Fruit fly (Drosophila melanogaster) whole organism, prepupa: ENCODE measurements around the gene spi.

Source experiments
- Blimp-1 ChIP-seq: fragments of 200-800 bp; sonication (Bioruptor generic); optimal IDR thresholded peaks from 3 replicates; lab custom pipeline; 2017; ENCODE audit warnings: missing biosample characterization, missing genetic modification characterization, mild to moderate bottlenecking, moderate library complexity, missing genetic modification reagents
- CG10631 ChIP-seq: fragments of 200-800 bp; sonication (Bioruptor generic); optimal IDR thresholded peaks from 2 replicates; lab custom pipeline; 2016; ENCODE audit warnings: missing biosample characterization, missing genetic modification characterization
- CG10669 ChIP-seq: fragments of 200-800 bp; sonication (Bioruptor generic); optimal IDR thresholded peaks from 3 replicates; lab custom pipeline; 2018; ENCODE audit warnings: missing biosample characterization, mild to moderate bottlenecking, missing genetic modification characterization, moderate library complexity
- CG11294 ChIP-seq: fragments of 200-800 bp; sonication (Bioruptor generic); IDR thresholded peaks from 2 replicates; pipeline ENCODE4 v1.3.6; 2022; ENCODE audit warnings: missing biosample characterization, missing genetic modification characterization
- CG11902 ChIP-seq: fragments of 200-800 bp; sonication (Bioruptor generic); optimal IDR thresholded peaks from 3 replicates; lab custom pipeline; 2016; ENCODE audit warnings: missing biosample characterization, missing genetic modification characterization
- CG15336 ChIP-seq: fragments of 200-800 bp; sonication (Bioruptor generic); IDR thresholded peaks from 2 replicates; pipeline ENCODE4 v1.3.6; 2022; ENCODE audit warnings: missing biosample characterization, missing genetic modification characterization
- CG3032 ChIP-seq: fragments of 200-800 bp; optimal IDR thresholded peaks from 2 replicates; lab custom pipeline; 2019; ENCODE audit warnings: missing biosample characterization, mild to moderate bottlenecking, missing genetic modification characterization, moderate library complexity
- CG31627 ChIP-seq: fragments of 200-800 bp; sonication (Bioruptor generic); optimal IDR thresholded peaks from 3 replicates; lab custom pipeline; 2016; ENCODE audit warnings: missing biosample characterization, missing genetic modification characterization
- CG32006 ChIP-seq: fragments of 200-800 bp; sonication (Bioruptor generic); optimal IDR thresholded peaks from 3 replicates; lab custom pipeline; 2017; ENCODE audit warnings: missing biosample characterization, mild to moderate bottlenecking, missing genetic modification characterization
- CG34406 ChIP-seq: fragments of 200-800 bp; sonication (Bioruptor generic); optimal IDR thresholded peaks from 3 replicates; lab custom pipeline; 2016; ENCODE audit warnings: missing biosample characterization, missing genetic modification characterization
- CG3919 ChIP-seq: fragments of 200-800 bp; sonication (Bioruptor generic); optimal IDR thresholded peaks from 3 replicates; lab custom pipeline; 2016; ENCODE audit warnings: missing biosample characterization, missing genetic modification characterization
- CG4318 ChIP-seq: fragments of 200-800 bp; sonication (Bioruptor generic); optimal IDR thresholded peaks from 3 replicates; lab custom pipeline; 2017; ENCODE audit warnings: missing biosample characterization, mild to moderate bottlenecking, missing genetic modification characterization
- CG6276 ChIP-seq: fragments of 200-800 bp; sonication (Bioruptor generic); optimal IDR thresholded peaks from 2 replicates; lab custom pipeline; 2017; ENCODE audit warnings: missing biosample characterization, mild to moderate bottlenecking, missing genetic modification characterization
- CG6792 ChIP-seq: fragments of 200-800 bp; sonication (Bioruptor generic); optimal IDR thresholded peaks from 3 replicates; lab custom pipeline; 2016; ENCODE audit warnings: missing biosample characterization, missing genetic modification characterization
- CG6808 ChIP-seq: fragments of 200-800 bp; sonication (Bioruptor generic); optimal IDR thresholded peaks from 3 replicates; lab custom pipeline; 2017; ENCODE audit warnings: missing biosample characterization, missing genetic modification characterization, mild to moderate bottlenecking, moderate library complexity, missing genetic modification reagents
- CG6854 ChIP-seq: fragments of 200-800 bp; sonication (Bioruptor generic); optimal IDR thresholded peaks from 2 replicates; lab custom pipeline; 2017; ENCODE audit warnings: missing biosample characterization, mild to moderate bottlenecking, missing genetic modification characterization
- CG7368 ChIP-seq: fragments of 200-800 bp; sonication (Bioruptor generic); optimal IDR thresholded peaks from 3 replicates; lab custom pipeline; 2016; ENCODE audit warnings: missing biosample characterization, missing genetic modification characterization
- CG8119 ChIP-seq: fragments of 200-800 bp; sonication (Bioruptor generic); IDR thresholded peaks from 3 replicates; pipeline ENCODE4 v1.3.6; 2022; ENCODE audit warnings: missing biosample characterization, missing genetic modification characterization
- CG8632 ChIP-seq: fragments of 200-800 bp; sonication (Bioruptor generic); optimal IDR thresholded peaks from 3 replicates; lab custom pipeline; 2016; ENCODE audit warnings: missing biosample characterization, missing genetic modification characterization
- CG9139 ChIP-seq: fragments of 200-800 bp; sonication (Bioruptor generic); optimal IDR thresholded peaks from 3 replicates; lab custom pipeline; 2017; ENCODE audit warnings: missing biosample characterization, mild to moderate bottlenecking, missing genetic modification characterization
- Eip75B ChIP-seq: fragments of 200-800 bp; sonication (Bioruptor generic); optimal IDR thresholded peaks from 3 replicates; lab custom pipeline; 2016; ENCODE audit warnings: missing biosample characterization, missing genetic modification characterization
- Eip78C ChIP-seq: fragments of 200-800 bp; sonication (Bioruptor generic); peaks from one replicate; lab custom pipeline; 2016; ENCODE audit warnings: missing biosample characterization, missing genetic modification characterization
- Eip93F ChIP-seq: fragments of 200-800 bp; sonication (Bioruptor generic); optimal IDR thresholded peaks from 2 replicates; lab custom pipeline; 2016; ENCODE audit warnings: missing biosample characterization, mild to moderate bottlenecking, missing genetic modification characterization
- Ets21C ChIP-seq: fragments of 200-800 bp; sonication (Bioruptor generic); optimal IDR thresholded peaks from 3 replicates; lab custom pipeline; 2016; ENCODE audit warnings: missing biosample characterization, missing genetic modification characterization
- Ets96B ChIP-seq: fragments of 200-800 bp; optimal IDR thresholded peaks from 2 replicates; lab custom pipeline; 2019; ENCODE audit warnings: missing biosample characterization, mild to moderate bottlenecking, missing genetic modification characterization, moderate library complexity
- Gug ChIP-seq: fragments of 200-800 bp; sonication (Bioruptor generic); IDR thresholded peaks from 2 replicates; pipeline ENCODE4 v1.3.6; 2022; ENCODE audit warnings: missing biosample characterization, missing genetic modification characterization
- Hr38 ChIP-seq: sonication (Bioruptor generic); optimal IDR thresholded peaks from 2 replicates; lab custom pipeline; 2016; ENCODE audit warnings: missing biosample characterization, missing genetic modification characterization
- Hr39 ChIP-seq: fragments of 200-800 bp; sonication (Bioruptor generic); optimal IDR thresholded peaks from 2 replicates; lab custom pipeline; 2016; ENCODE audit warnings: missing biosample characterization, missing genetic modification characterization
- Hr4 ChIP-seq: fragments of 200-800 bp; sonication (Bioruptor generic); optimal IDR thresholded peaks from 3 replicates; lab custom pipeline; 2016; ENCODE audit warnings: missing biosample characterization, missing genetic modification characterization
- Lpt ChIP-seq: fragments of 200-800 bp; sonication (Bioruptor generic); optimal IDR thresholded peaks from 3 replicates; lab custom pipeline; 2016; ENCODE audit warnings: missing biosample characterization, missing genetic modification characterization
- Met ChIP-seq: fragments of 200-800 bp; sonication (Bioruptor generic); optimal IDR thresholded peaks from 3 replicates; lab custom pipeline; 2016; ENCODE audit warnings: missing biosample characterization, missing genetic modification characterization
- OdsH ChIP-seq: fragments of 200-800 bp; sonication (Bioruptor generic); optimal IDR thresholded peaks from 3 replicates; lab custom pipeline; 2016; ENCODE audit warnings: missing biosample characterization, missing genetic modification characterization
- Smox ChIP-seq: fragments of 200-800 bp; sonication (Bioruptor generic); optimal IDR thresholded peaks from 3 replicates; lab custom pipeline; 2016; ENCODE audit warnings: missing biosample characterization, missing genetic modification characterization
- Sox14 ChIP-seq: fragments of 200-800 bp; sonication (Bioruptor generic); optimal IDR thresholded peaks from 3 replicates; lab custom pipeline; 2016; ENCODE audit warnings: missing biosample characterization, missing genetic modification characterization
- Sox15 ChIP-seq: fragments of 200-800 bp; sonication (Bioruptor generic); optimal IDR thresholded peaks from 3 replicates; lab custom pipeline; 2016; ENCODE audit warnings: missing biosample characterization, missing genetic modification characterization
- achi ChIP-seq: fragments of 200-800 bp; sonication (Bioruptor generic); optimal IDR thresholded peaks from 3 replicates; lab custom pipeline; 2016; ENCODE audit warnings: missing biosample characterization, missing genetic modification characterization
- acj6 ChIP-seq: fragments of 200-800 bp; sonication (Bioruptor generic); optimal IDR thresholded peaks from 3 replicates; lab custom pipeline; 2016; ENCODE audit warnings: missing biosample characterization, missing genetic modification characterization
- cyc ChIP-seq: fragments of 200-800 bp; sonication (Bioruptor generic); optimal IDR thresholded peaks from 3 replicates; lab custom pipeline; 2016; ENCODE audit warnings: missing biosample characterization, missing genetic modification characterization
- dac ChIP-seq: fragments of 200-800 bp; sonication (Bioruptor generic); optimal IDR thresholded peaks from 2 replicates; lab custom pipeline; 2017; ENCODE audit warnings: missing biosample characterization, mild to moderate bottlenecking, missing genetic modification characterization
- eg ChIP-seq: fragments of 200-800 bp; sonication (Bioruptor generic); IDR thresholded peaks from 3 replicates; pipeline ENCODE4 v1.3.6; 2022; ENCODE audit warnings: missing biosample characterization, missing genetic modification characterization
- esn ChIP-seq: fragments of 200-800 bp; sonication (Bioruptor generic); optimal IDR thresholded peaks from 2 replicates; lab custom pipeline; 2016; ENCODE audit warnings: missing biosample characterization, mild to moderate bottlenecking, missing genetic modification characterization, moderate library complexity
- fd59A ChIP-seq: fragments of 200-800 bp; sonication (Bioruptor generic); optimal IDR thresholded peaks from 2 replicates; lab custom pipeline; 2017; ENCODE audit warnings: missing biosample characterization, mild to moderate bottlenecking, missing genetic modification characterization, missing genetic modification reagents
- fd85E ChIP-seq: fragments of 200-800 bp; sonication (Bioruptor generic); optimal IDR thresholded peaks from 3 replicates; lab custom pipeline; 2016; ENCODE audit warnings: missing biosample characterization, missing genetic modification characterization
- lz ChIP-seq: fragments of 200-800 bp; sonication (Bioruptor generic); optimal IDR thresholded peaks from 3 replicates; lab custom pipeline; 2016; ENCODE audit warnings: missing biosample characterization, missing genetic modification characterization
- net ChIP-seq: fragments of 200-800 bp; sonication (Bioruptor generic); optimal IDR thresholded peaks from 3 replicates; lab custom pipeline; 2016; ENCODE audit warnings: missing biosample characterization, missing genetic modification characterization
- pdm3 ChIP-seq: fragments of 200-800 bp; sonication (Bioruptor generic); optimal IDR thresholded peaks from 3 replicates; lab custom pipeline; 2016; ENCODE audit warnings: missing biosample characterization, missing genetic modification characterization
- spab ChIP-seq: fragments of 200-800 bp; sonication (Bioruptor generic); optimal IDR thresholded peaks from 2 replicates; lab custom pipeline; 2017; ENCODE audit warnings: missing biosample characterization, mild to moderate bottlenecking, missing genetic modification characterization, missing genetic modification reagents
- svp ChIP-seq: fragments of 200-800 bp; sonication (Bioruptor generic); peaks from one replicate; lab custom pipeline; 2016; ENCODE audit warnings: missing biosample characterization, missing genetic modification characterization
- topi ChIP-seq: fragments of 200-800 bp; sonication (Bioruptor generic); optimal IDR thresholded peaks from 3 replicates; lab custom pipeline; 2016; ENCODE audit warnings: missing biosample characterization, missing genetic modification characterization

spi gene

dm6 chr2L:19587334-19587659, 10.2 kb upstream of the spi start:
- TF ChIP-seq CG32006 (GFP tag; lab: Kevin White, UChicago) (peak; percentile 29), CG9139 (GFP tag; lab: Kevin White, UChicago) (no peak)

dm6 chr2L:19586436-19587333, 9.6 kb upstream of the spi start, which contains the start of gene Lar:
Gene Lar (plus strand): TSS chr2L:19586623.
- peak; percentile 56 for TF ChIP-seq eg
- TF ChIP-seq Hr39 (GFP tag; lab: Kevin White, UChicago), result peak; percentile 71
- peak; percentile 69 for TF ChIP-seq cyc
- TF ChIP-seq Sox14, result peak; percentile 59
- peak; percentile 41 for TF ChIP-seq CG32006 (GFP tag; lab: Kevin White, UChicago)
- TF ChIP-seq Smox, result peak; percentile 26
- TF ChIP-seq Sox15 (GFP tag; lab: Kevin White, UChicago), result peak; percentile 45
- TF ChIP-seq Eip78C (GFP tag; lab: Kevin White, UChicago), result no peak
- no peak for TF ChIP-seq spab (GFP tag; lab: Kevin White, UChicago)
- TF ChIP-seq CG31627 (GFP tag; lab: Kevin White, UChicago), result peak; percentile 67
- no peak for TF ChIP-seq CG6276 (GFP tag; lab: Kevin White, UChicago)
- no peak for TF ChIP-seq svp (GFP tag; lab: Kevin White, UChicago)
- TF ChIP-seq esn (GFP tag; lab: Kevin White, UChicago), result peak; percentile 56
- TF ChIP-seq CG15336, result peak; percentile 56; the same call in 1 of the 2 replicates
- peak; percentile 59 for TF ChIP-seq OdsH
- TF ChIP-seq Hr4 (GFP tag; lab: Kevin White, UChicago), result peak; percentile 59
- peak; percentile 47 for TF ChIP-seq CG3032 (tag; lab: Kevin White, UChicago)
- peak; percentile 36 for TF ChIP-seq CG7368 (GFP tag; lab: Kevin White, UChicago)
- TF ChIP-seq fd85E (GFP tag; lab: Kevin White, UChicago), result no peak
- peak; percentile 45 for TF ChIP-seq topi (GFP tag; lab: Kevin White, UChicago)
- TF ChIP-seq acj6, result peak; percentile 58
- peak; percentile 45 for TF ChIP-seq dac (GFP tag; lab: Kevin White, UChicago)
- peak; percentile 22 for TF ChIP-seq CG10669 (GFP tag; lab: Kevin White, UChicago)
- peak; percentile 70 for TF ChIP-seq CG3919 (GFP tag; lab: Kevin White, UChicago)
- TF ChIP-seq CG6808 (GFP tag; lab: Kevin White, UChicago), result no peak
- peak; percentile 3 for TF ChIP-seq CG34406 (GFP tag; lab: Kevin White, UChicago)
- no peak for TF ChIP-seq CG4318 (GFP tag; lab: Kevin White, UChicago)
- TF ChIP-seq CG8119 (GFP tag; lab: Robert Waterston, UW), result peak; percentile 33; the same call in 1 of the 3 replicates
- peak; percentile 63 for TF ChIP-seq Eip75B (GFP tag; lab: Kevin White, UChicago)
- peak; percentile 43 for TF ChIP-seq net (GFP tag; lab: Kevin White, UChicago)
- peak; percentile 21 for TF ChIP-seq CG11902 (GFP tag; lab: Kevin White, UChicago)
- peak; percentile 26; the same call in 1 of the 2 replicates for TF ChIP-seq Gug (GFP tag; lab: Robert Waterston, UW)
- TF ChIP-seq achi (GFP tag; lab: Kevin White, UChicago), result peak; percentile 23
- TF ChIP-seq Eip93F (GFP tag; lab: Kevin White, UChicago), result no peak
- peak; percentile 31 for TF ChIP-seq Ets96B
- TF ChIP-seq CG6792 (GFP tag; lab: Kevin White, UChicago), result peak; percentile 29
- TF ChIP-seq lz (GFP tag; lab: Kevin White, UChicago), result peak; percentile 63
- no peak for TF ChIP-seq Blimp-1
- TF ChIP-seq CG10631 (GFP tag; lab: Kevin White, UChicago), result peak; percentile 45
- no peak for TF ChIP-seq Hr38
- no peak for TF ChIP-seq fd59A (GFP tag; lab: Kevin White, UChicago)
- TF ChIP-seq Lpt (GFP tag; lab: Kevin White, UChicago), result peak; percentile 45
- TF ChIP-seq Met, result peak; percentile 55
- TF ChIP-seq pdm3 (GFP tag; lab: Kevin White, UChicago), result peak; percentile 55
- TF ChIP-seq CG9139 (GFP tag; lab: Kevin White, UChicago), result no peak
- TF ChIP-seq CG8632 (GFP tag; lab: Kevin White, UChicago), result peak; percentile 32
- TF ChIP-seq Ets21C (GFP tag; lab: Kevin White, UChicago), result peak; percentile 40
- no peak for TF ChIP-seq CG11294
- TF ChIP-seq CG6854 (GFP tag; lab: Kevin White, UChicago), result no peak
